Fruit fly (Drosophila melanogaster) whole organism, prepupa: ENCODE results near the gene Col4a1.
A peak's percentile ranks its signal among the peaks of the same experiment; 100 is the strongest.

Experiments
- CG10631 ChIP-seq: fragments of 200-800 bp; sonication (Bioruptor generic); optimal IDR thresholded peaks from 2 replicates; lab custom pipeline; 2016; ENCODE audit warnings: missing biosample characterization, missing genetic modification characterization
- CG10669 ChIP-seq: fragments of 200-800 bp; sonication (Bioruptor generic); optimal IDR thresholded peaks from 3 replicates; lab custom pipeline; 2018; ENCODE audit warnings: missing biosample characterization, mild to moderate bottlenecking, missing genetic modification characterization, moderate library complexity
- CG11762 ChIP-seq: fragments of 200-800 bp; sonication (Bioruptor generic); optimal IDR thresholded peaks from 3 replicates; lab custom pipeline; 2016; ENCODE audit warnings: missing biosample characterization, missing genetic modification characterization; ENCODE audit not compliant: insufficient read depth
- CG11902 ChIP-seq: fragments of 200-800 bp; sonication (Bioruptor generic); optimal IDR thresholded peaks from 3 replicates; lab custom pipeline; 2016; ENCODE audit warnings: missing biosample characterization, missing genetic modification characterization
- CG15336 ChIP-seq: fragments of 200-800 bp; sonication (Bioruptor generic); IDR thresholded peaks from 2 replicates; pipeline ENCODE4 v1.3.6; 2022; ENCODE audit warnings: missing biosample characterization, missing genetic modification characterization
- CG16779 ChIP-seq: fragments of 200-800 bp; sonication (Bioruptor generic); optimal IDR thresholded peaks from 3 replicates; lab custom pipeline; 2017; ENCODE audit warnings: missing biosample characterization, mild to moderate bottlenecking, missing genetic modification characterization
- CG3032 ChIP-seq: fragments of 200-800 bp; optimal IDR thresholded peaks from 2 replicates; lab custom pipeline; 2019; ENCODE audit warnings: missing biosample characterization, mild to moderate bottlenecking, missing genetic modification characterization, moderate library complexity
- CG32006 ChIP-seq: fragments of 200-800 bp; sonication (Bioruptor generic); optimal IDR thresholded peaks from 3 replicates; lab custom pipeline; 2017; ENCODE audit warnings: missing biosample characterization, mild to moderate bottlenecking, missing genetic modification characterization
- CG34406 ChIP-seq: fragments of 200-800 bp; sonication (Bioruptor generic); optimal IDR thresholded peaks from 3 replicates; lab custom pipeline; 2016; ENCODE audit warnings: missing biosample characterization, missing genetic modification characterization
- CG3919 ChIP-seq: fragments of 200-800 bp; sonication (Bioruptor generic); optimal IDR thresholded peaks from 3 replicates; lab custom pipeline; 2016; ENCODE audit warnings: missing biosample characterization, missing genetic modification characterization
- CG4318 ChIP-seq: fragments of 200-800 bp; sonication (Bioruptor generic); optimal IDR thresholded peaks from 3 replicates; lab custom pipeline; 2017; ENCODE audit warnings: missing biosample characterization, mild to moderate bottlenecking, missing genetic modification characterization
- CG6163 ChIP-seq: fragments of 200-800 bp; sonication (Bioruptor generic); IDR thresholded peaks from 3 replicates; pipeline ENCODE4 v1.3.6; 2022; ENCODE audit warnings: missing biosample characterization, missing genetic modification characterization
- CG6276 ChIP-seq: fragments of 200-800 bp; sonication (Bioruptor generic); optimal IDR thresholded peaks from 2 replicates; lab custom pipeline; 2017; ENCODE audit warnings: missing biosample characterization, mild to moderate bottlenecking, missing genetic modification characterization
- CG6792 ChIP-seq: fragments of 200-800 bp; sonication (Bioruptor generic); optimal IDR thresholded peaks from 3 replicates; lab custom pipeline; 2016; ENCODE audit warnings: missing biosample characterization, missing genetic modification characterization
- CG6854 ChIP-seq: fragments of 200-800 bp; sonication (Bioruptor generic); optimal IDR thresholded peaks from 2 replicates; lab custom pipeline; 2017; ENCODE audit warnings: missing biosample characterization, mild to moderate bottlenecking, missing genetic modification characterization
- CG8119 ChIP-seq: fragments of 200-800 bp; sonication (Bioruptor generic); IDR thresholded peaks from 3 replicates; pipeline ENCODE4 v1.3.6; 2022; ENCODE audit warnings: missing biosample characterization, missing genetic modification characterization
- CG8319 ChIP-seq: fragments of 200-800 bp; sonication (Bioruptor generic); optimal IDR thresholded peaks from 3 replicates; lab custom pipeline; 2016; ENCODE audit warnings: missing biosample characterization, missing genetic modification characterization
- Eip93F ChIP-seq: fragments of 200-800 bp; sonication (Bioruptor generic); optimal IDR thresholded peaks from 2 replicates; lab custom pipeline; 2016; ENCODE audit warnings: missing biosample characterization, mild to moderate bottlenecking, missing genetic modification characterization
- Ets21C ChIP-seq: fragments of 200-800 bp; sonication (Bioruptor generic); optimal IDR thresholded peaks from 3 replicates; lab custom pipeline; 2016; ENCODE audit warnings: missing biosample characterization, missing genetic modification characterization
- Ets96B ChIP-seq: fragments of 200-800 bp; optimal IDR thresholded peaks from 2 replicates; lab custom pipeline; 2019; ENCODE audit warnings: missing biosample characterization, mild to moderate bottlenecking, missing genetic modification characterization, moderate library complexity
- Gug ChIP-seq: fragments of 200-800 bp; sonication (Bioruptor generic); IDR thresholded peaks from 2 replicates; pipeline ENCODE4 v1.3.6; 2022; ENCODE audit warnings: missing biosample characterization, missing genetic modification characterization
- Hr38 ChIP-seq: sonication (Bioruptor generic); optimal IDR thresholded peaks from 2 replicates; lab custom pipeline; 2016; ENCODE audit warnings: missing biosample characterization, missing genetic modification characterization
- Hr39 ChIP-seq: fragments of 200-800 bp; sonication (Bioruptor generic); optimal IDR thresholded peaks from 2 replicates; lab custom pipeline; 2016; ENCODE audit warnings: missing biosample characterization, missing genetic modification characterization
- Hr4 ChIP-seq: fragments of 200-800 bp; sonication (Bioruptor generic); optimal IDR thresholded peaks from 3 replicates; lab custom pipeline; 2016; ENCODE audit warnings: missing biosample characterization, missing genetic modification characterization
- Lpt ChIP-seq: fragments of 200-800 bp; sonication (Bioruptor generic); optimal IDR thresholded peaks from 3 replicates; lab custom pipeline; 2016; ENCODE audit warnings: missing biosample characterization, missing genetic modification characterization
- Met ChIP-seq: fragments of 200-800 bp; sonication (Bioruptor generic); optimal IDR thresholded peaks from 3 replicates; lab custom pipeline; 2016; ENCODE audit warnings: missing biosample characterization, missing genetic modification characterization
- Sox102F ChIP-seq: fragments of 200-800 bp; sonication (Bioruptor generic); optimal IDR thresholded peaks from 2 replicates; lab custom pipeline; 2016; ENCODE audit warnings: missing biosample characterization, mild to moderate bottlenecking, missing genetic modification characterization
- Sox14 ChIP-seq: fragments of 200-800 bp; sonication (Bioruptor generic); optimal IDR thresholded peaks from 3 replicates; lab custom pipeline; 2016; ENCODE audit warnings: missing biosample characterization, missing genetic modification characterization
- Sox15 ChIP-seq: fragments of 200-800 bp; sonication (Bioruptor generic); optimal IDR thresholded peaks from 3 replicates; lab custom pipeline; 2016; ENCODE audit warnings: missing biosample characterization, missing genetic modification characterization
- achi ChIP-seq: fragments of 200-800 bp; sonication (Bioruptor generic); optimal IDR thresholded peaks from 3 replicates; lab custom pipeline; 2016; ENCODE audit warnings: missing biosample characterization, missing genetic modification characterization
- dac ChIP-seq: fragments of 200-800 bp; sonication (Bioruptor generic); optimal IDR thresholded peaks from 2 replicates; lab custom pipeline; 2017; ENCODE audit warnings: missing biosample characterization, mild to moderate bottlenecking, missing genetic modification characterization
- dsx ChIP-seq: fragments of 200-800 bp; optimal IDR thresholded peaks from 3 replicates; lab custom pipeline; 2019; ENCODE audit warnings: missing biosample characterization, mild to moderate bottlenecking, missing genetic modification characterization, moderate library complexity; ENCODE audit not compliant: poor library complexity, severe bottlenecking
- eg ChIP-seq: fragments of 200-800 bp; sonication (Bioruptor generic); IDR thresholded peaks from 3 replicates; pipeline ENCODE4 v1.3.6; 2022; ENCODE audit warnings: missing biosample characterization, missing genetic modification characterization
- fd59A ChIP-seq: fragments of 200-800 bp; sonication (Bioruptor generic); optimal IDR thresholded peaks from 2 replicates; lab custom pipeline; 2017; ENCODE audit warnings: missing biosample characterization, mild to moderate bottlenecking, missing genetic modification characterization, missing genetic modification reagents
- fd85E ChIP-seq: fragments of 200-800 bp; sonication (Bioruptor generic); optimal IDR thresholded peaks from 3 replicates; lab custom pipeline; 2016; ENCODE audit warnings: missing biosample characterization, missing genetic modification characterization
- fkh ChIP-seq: fragments of 200-800 bp; sonication (Bioruptor generic); optimal IDR thresholded peaks from 3 replicates; lab custom pipeline; 2017; ENCODE audit warnings: missing biosample characterization, mild to moderate bottlenecking, missing genetic modification characterization, moderate library complexity
- lz ChIP-seq: fragments of 200-800 bp; sonication (Bioruptor generic); optimal IDR thresholded peaks from 3 replicates; lab custom pipeline; 2016; ENCODE audit warnings: missing biosample characterization, missing genetic modification characterization
- net ChIP-seq: fragments of 200-800 bp; sonication (Bioruptor generic); optimal IDR thresholded peaks from 3 replicates; lab custom pipeline; 2016; ENCODE audit warnings: missing biosample characterization, missing genetic modification characterization
- salr ChIP-seq, 2 experiments: fragments of 200-800 bp; sonication (Bioruptor generic); optimal IDR thresholded peaks; 3 replicates each; lab custom pipeline; 2016 to 2018; ENCODE audit warnings: missing biosample characterization in 2 of 2, missing genetic modification characterization in 2 of 2, mild to moderate bottlenecking in 1 of 2
- spab ChIP-seq: fragments of 200-800 bp; sonication (Bioruptor generic); optimal IDR thresholded peaks from 2 replicates; lab custom pipeline; 2017; ENCODE audit warnings: missing biosample characterization, mild to moderate bottlenecking, missing genetic modification characterization, missing genetic modification reagents
- svp ChIP-seq: fragments of 200-800 bp; sonication (Bioruptor generic); peaks from one replicate; lab custom pipeline; 2016; ENCODE audit warnings: missing biosample characterization, missing genetic modification characterization
- topi ChIP-seq: fragments of 200-800 bp; sonication (Bioruptor generic); optimal IDR thresholded peaks from 3 replicates; lab custom pipeline; 2016; ENCODE audit warnings: missing biosample characterization, missing genetic modification characterization
- vri ChIP-seq: fragments of 200-800 bp; sonication (Bioruptor generic); optimal IDR thresholded peaks from 3 replicates; lab custom pipeline; 2016; ENCODE audit warnings: missing biosample characterization, mild to moderate bottlenecking, missing genetic modification characterization

The Col4a1 gene

DNA sequence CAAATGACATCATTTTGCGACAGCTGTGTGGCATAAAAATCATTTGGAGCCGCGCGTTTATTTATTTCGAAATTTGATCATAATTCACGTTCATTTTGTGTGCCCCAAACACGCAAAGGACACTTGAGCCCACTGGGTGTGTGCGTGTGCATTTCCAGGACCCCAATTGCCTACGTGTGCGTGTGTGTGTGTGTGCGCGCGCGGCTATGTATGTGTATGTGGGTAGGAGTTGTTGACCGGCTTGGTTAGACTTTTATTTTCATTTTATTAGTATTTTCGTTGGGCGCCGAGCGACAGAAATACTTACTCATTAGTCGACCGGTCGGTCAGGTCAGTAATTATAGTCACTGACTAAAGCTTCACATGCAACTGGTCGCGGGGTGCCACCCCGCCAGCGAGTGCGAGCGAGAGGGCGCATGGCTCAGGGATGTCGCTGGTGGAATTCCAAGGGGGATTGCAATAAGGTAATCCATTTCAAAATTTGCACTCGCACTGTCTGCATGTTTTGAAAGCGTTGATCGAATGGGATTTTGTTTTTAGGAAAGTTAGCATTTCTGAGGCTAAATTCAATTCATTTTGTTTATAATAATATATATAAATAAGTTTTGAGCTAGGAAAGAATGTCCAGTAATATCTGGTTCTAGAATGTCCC lies 14.2 kb downstream of the Col4a1 start (continued):
- TF ChIP-seq CG16779 (peak; percentile 63), Sox14 (GFP tag; lab: Kevin White, UChicago) (peak; percentile 61), dac (GFP tag; lab: Kevin White, UChicago) (peak; percentile 75), salr (GFP tag; optimal IDR thresholded peaks at IDR 0.05; lab: Kevin White, UChicago) (peak; percentile 45 to 52), net (GFP tag; lab: Kevin White, UChicago) (peak; percentile 68), lz (GFP tag; lab: Kevin White, UChicago) (peak; percentile 68), Hr38 (GFP tag; lab: Kevin White, UChicago) (no peak), CG6276 (GFP tag; lab: Kevin White, UChicago) (peak; percentile 72), CG8119 (GFP tag; lab: Robert Waterston, UW) (peak; percentile 74), CG34406 (GFP tag; lab: Kevin White, UChicago) (peak; percentile 56), CG11762 (peak; percentile 30), CG32006 (GFP tag; lab: Kevin White, UChicago) (peak; percentile 87), CG11902 (peak; percentile 45), achi (peak; percentile 72)

dm6 chr2L:5044361-5044891 lies 15.0 kb downstream of the Col4a1 start, which contains the start of gene CG31650:
Gene CG31650 (minus strand): TSS chr2L:5044712.
- TF ChIP-seq Hr39 (GFP tag; lab: Kevin White, UChicago) (no peak), dsx (no peak), fkh (GFP tag; lab: Kevin White, UChicago) (peak; percentile 48), achi (no peak), Sox14 (GFP tag; lab: Kevin White, UChicago) (no peak), fd59A (GFP tag; lab: Kevin White, UChicago) (no peak), spab (GFP tag; lab: Kevin White, UChicago) (no peak), Hr38 (GFP tag; lab: Kevin White, UChicago) (no peak), eg (GFP tag; lab: Robert Waterston, UW) (peak; percentile 14; the same call in 1 of the 3 replicates), svp (GFP tag; lab: Kevin White, UChicago) (peak; percentile 40), CG15336 (no peak; the same call in 1 of the 2 replicates), CG4318 (GFP tag; lab: Kevin White, UChicago) (no peak), Gug (GFP tag; lab: Robert Waterston, UW) (no peak), Met (no peak), Sox102F (GFP tag; lab: Kevin White, UChicago) (no peak)

- TF ChIP-seq dac (GFP tag; lab: Kevin White, UChicago) (no peak), fd85E (peak; percentile 14), vri (peak; percentile 97), Eip93F (GFP tag; lab: Kevin White, UChicago) (peak; percentile 30), eg (GFP tag; lab: Robert Waterston, UW) (peak; percentile 79), CG10631 (GFP tag; lab: Kevin White, UChicago) (peak; percentile 57), lz (GFP tag; lab: Kevin White, UChicago) (peak; percentile 40), CG3919 (GFP tag; lab: Kevin White, UChicago) (peak; percentile 53), dsx (peak; percentile 16), salr (GFP tag; optimal IDR thresholded peaks at IDR 0.05; lab: Kevin White, UChicago) (peak in 1 of 2 experiments; percentile 35), CG6854 (GFP tag; lab: Kevin White, UChicago) (peak; percentile 2), CG6276 (GFP tag; lab: Kevin White, UChicago) (peak; percentile 56), fd59A (GFP tag; lab: Kevin White, UChicago) (no peak), CG3032 (tag; lab: Kevin White, UChicago) (peak; percentile 11), Sox14 (GFP tag; lab: Kevin White, UChicago) (peak; percentile 66), achi (peak; percentile 58), Ets96B (tag; lab: Kevin White, UChicago) (no peak), Gug (GFP tag; lab: Robert Waterston, UW) (peak; percentile 18; the same call in 1 of the 2 replicates), Sox15 (GFP tag; lab: Kevin White, UChicago) (no peak), topi (peak; percentile 37), spab (GFP tag; lab: Kevin White, UChicago) (no peak), CG8319 (GFP tag; lab: Kevin White, UChicago) (no peak), Met (peak; percentile 66), Hr4 (peak; percentile 63), CG10669 (GFP tag; lab: Kevin White, UChicago) (peak; percentile 29), CG6792 (GFP tag; lab: Kevin White, UChicago) (peak; percentile 11), Lpt (peak; percentile 33), Sox102F (GFP tag; lab: Kevin White, UChicago) (peak; percentile 55), CG6163 (GFP tag; lab: Robert Waterston, UW) (peak; percentile 59), Ets21C (peak; percentile 15)
Observed at dm6 chr2L:5044892-5045619, 15.6 kb downstream of the Col4a1 start.
